Worm (Caenorhabditis elegans) whole organism, late embryonic: Measurements from ENCODE around the gene rpl-20.

Experiments
- ceh-19 ChIP-seq: fragments of 200-800 bp; sonication (Bioruptor generic); optimal IDR thresholded peaks from 2 replicates; lab custom pipeline; 2018; ENCODE audit warnings: mild to moderate bottlenecking, missing genetic modification characterization, missing compliant biosample characterization
- ceh-9 ChIP-seq: sonication (generic microtip); optimal IDR thresholded peaks from 2 replicates; lab custom pipeline; 2016; ENCODE audit warnings: mild to moderate bottlenecking, missing genetic modification characterization, inconsistent platforms, missing compliant biosample characterization
- hlh-8 ChIP-seq: sonication (generic microtip); optimal IDR thresholded peaks from 2 replicates; lab custom pipeline; 2016; ENCODE audit warnings: missing genotype, missing genetic modification characterization, missing compliant biosample characterization
- unc-55 ChIP-seq: sonication (generic microtip); optimal IDR thresholded peaks from 2 replicates; lab custom pipeline; 2017; ENCODE audit warnings: missing biosample characterization, missing genetic modification reagents, missing genetic modification characterization

- no peak for TF ChIP-seq ceh-19 (GFP tag; lab: Kevin White, UChicago)
- no peak for TF ChIP-seq ceh-9 (tag; lab: Kevin White, UChicago)
- TF ChIP-seq unc-55 (GFP tag; lab: Kevin White, UChicago), result no peak
- TF ChIP-seq hlh-8 (tag; lab: Kevin White, UChicago), result no peak
Measured at ce11 chrIV:4788332-4788731, 38.8 kb upstream of the rpl-20 start, which contains the start of gene nhr-104.
